Worm (Caenorhabditis elegans) whole organism, early embryonic: Measurements from ENCODE around the gene F58E6.13.

Experiments used
- B0310.2 ChIP-seq: sonication (generic microtip); optimal IDR thresholded peaks from 2 replicates; lab custom pipeline; 2016; ENCODE audit warnings: mild to moderate bottlenecking, missing genetic modification characterization, missing compliant biosample characterization
- F13C5.2 ChIP-seq: sonication (generic microtip); optimal IDR thresholded peaks from 2 replicates; lab custom pipeline; 2017; ENCODE audit warnings: mild to moderate bottlenecking, missing genetic modification characterization, inconsistent platforms, missing compliant biosample characterization
- aly-1 ChIP-seq: sonication (generic microtip); optimal IDR thresholded peaks from 2 replicates; lab custom pipeline; 2016; ENCODE audit warnings: missing genetic modification characterization, missing compliant biosample characterization
- ama-1 ChIP-seq: fragments of 150-350 bp; optimal IDR thresholded peaks from 2 replicates; lab custom pipeline; 2014
- ceh-13 ChIP-seq: fragments of 200-800 bp; sonication (Bioruptor generic); optimal IDR thresholded peaks from 2 replicates; lab custom pipeline; 2018; ENCODE audit warnings: mild to moderate bottlenecking, missing genetic modification characterization, missing compliant biosample characterization
- ceh-36 ChIP-seq: sonication (generic microtip); optimal IDR thresholded peaks from 2 replicates; lab custom pipeline; 2016; ENCODE audit warnings: missing genetic modification characterization, inconsistent platforms, missing compliant biosample characterization
- ets-7 ChIP-seq: sonication (generic microtip); optimal IDR thresholded peaks from 2 replicates; lab custom pipeline; 2016; ENCODE audit warnings: missing genotype, missing genetic modification characterization, missing compliant biosample characterization
- flt-1 ChIP-seq: fragments of 200-800 bp; sonication (Bioruptor generic); IDR thresholded peaks from 2 replicates; pipeline ENCODE4 v1.3.6; 2022; ENCODE audit warnings: missing genetic modification characterization, missing compliant biosample characterization
- hmbx-1 ChIP-seq: sonication (generic microtip); optimal IDR thresholded peaks from 2 replicates; lab custom pipeline; 2016; ENCODE audit warnings: mild to moderate bottlenecking, missing genetic modification characterization, missing compliant biosample characterization
- hmg-4 ChIP-seq: fragments of 200-800 bp; sonication (Bioruptor generic); optimal IDR thresholded peaks from 2 replicates; lab custom pipeline; 2018; ENCODE audit warnings: mild to moderate bottlenecking, missing genetic modification characterization, missing compliant biosample characterization
- hnd-1 ChIP-seq: sonication (generic microtip); optimal IDR thresholded peaks from 2 replicates; lab custom pipeline; 2016; ENCODE audit warnings: missing genetic modification characterization, missing compliant biosample characterization
- pes-1 ChIP-seq: fragments of 200-800 bp; sonication (Bioruptor generic); IDR thresholded peaks from 2 replicates; pipeline ENCODE4 v1.3.6; 2022; ENCODE audit warnings: missing genetic modification reagents, missing genetic modification characterization, missing compliant biosample characterization
- scrt-1 ChIP-seq: fragments of 200-800 bp; sonication (Bioruptor generic); IDR thresholded peaks from 2 replicates; pipeline ENCODE4 v1.3.6; 2022; ENCODE audit warnings: missing genetic modification characterization, missing compliant biosample characterization
- sea-1 ChIP-seq: fragments of 200-800 bp; sonication (Bioruptor generic); conservative IDR thresholded peaks from 2 replicates; pipeline ENCODE4 v1.3.6; 2022; ENCODE audit warnings: missing genetic modification characterization, missing compliant biosample characterization
- tbx-11 ChIP-seq: fragments of 200-800 bp; sonication (Bioruptor generic); IDR thresholded peaks from 2 replicates; pipeline ENCODE4 v1.3.6; 2022; ENCODE audit warnings: missing genetic modification characterization, missing compliant biosample characterization
- tbx-37 ChIP-seq: fragments of 200-800 bp; sonication (Bioruptor generic); conservative IDR thresholded peaks from 2 replicates; pipeline ENCODE4 v1.3.6; 2022; ENCODE audit warnings: missing genetic modification reagents, missing genetic modification characterization, missing compliant biosample characterization
- tra-4 ChIP-seq: sonication (generic microtip); optimal IDR thresholded peaks from 2 replicates; lab custom pipeline; 2017; ENCODE audit warnings: missing genetic modification characterization, missing compliant biosample characterization

Gene F58E6.13

ce11 chrV:9706592-9706991, 38.4 kb upstream of the F58E6.13 start:
- TF ChIP-seq B0310.2 (tag; lab: Kevin White, UChicago) (no peak), aly-1 (tag; lab: Kevin White, UChicago) (no peak), tbx-37 (GFP tag; lab: Robert Waterston, UW) (no peak), ets-7 (no peak), flt-1 (no peak), hmbx-1 (tag; lab: Kevin White, UChicago) (no peak), hmg-4 (GFP tag; lab: Kevin White, UChicago) (no peak), tbx-11 (GFP tag; lab: Robert Waterston, UW) (no peak), sea-1 (GFP tag; lab: Robert Waterston, UW) (no peak), ceh-36 (no peak), pes-1 (no peak), tra-4 (tag; lab: Kevin White, UChicago) (no peak), scrt-1 (GFP tag; lab: Robert Waterston, UW) (no peak), F13C5.2 (tag; lab: Kevin White, UChicago) (no peak), ama-1 (lab: Kevin White, UChicago) (no peak), hnd-1 (tag; lab: Kevin White, UChicago) (no peak)

ce11 chrV:9709747-9710146, 35.3 kb upstream of the F58E6.13 start, which contains the start of gene tag-120:
TSS of gene tag-120 (minus strand) at chrV:9709814.
- TF ChIP-seq tra-4 (tag; lab: Kevin White, UChicago) (no peak), flt-1 (no peak), hmbx-1 (tag; lab: Kevin White, UChicago) (no peak), aly-1 (tag; lab: Kevin White, UChicago) (no peak), ceh-36 (no peak), scrt-1 (GFP tag; lab: Robert Waterston, UW) (no peak), hnd-1 (tag; lab: Kevin White, UChicago) (no peak), ama-1 (lab: Kevin White, UChicago) (no peak), hmg-4 (GFP tag; lab: Kevin White, UChicago) (no peak), tbx-11 (GFP tag; lab: Robert Waterston, UW) (no peak), tbx-37 (GFP tag; lab: Robert Waterston, UW) (no peak), ets-7 (no peak), F13C5.2 (tag; lab: Kevin White, UChicago) (no peak), sea-1 (GFP tag; lab: Robert Waterston, UW) (no peak), ceh-13 (no peak), B0310.2 (tag; lab: Kevin White, UChicago) (no peak), pes-1 (no peak)

- TF ChIP-seq ets-7, result no peak
- no peak for TF ChIP-seq pes-1
- no peak for TF ChIP-seq ceh-36
- TF ChIP-seq tbx-11 (GFP tag; lab: Robert Waterston, UW), result no peak
- no peak for TF ChIP-seq scrt-1 (GFP tag; lab: Robert Waterston, UW)
- TF ChIP-seq sea-1 (GFP tag; lab: Robert Waterston, UW), result no peak
These were observed 33.9 kb upstream of the F58E6.13 start for ce11 chrV:9711174-9711573.

- TF ChIP-seq sea-1 (GFP tag; lab: Robert Waterston, UW) (no peak), scrt-1 (GFP tag; lab: Robert Waterston, UW) (no peak), ets-7 (no peak), tbx-37 (GFP tag; lab: Robert Waterston, UW) (no peak), ceh-36 (no peak), flt-1 (no peak)
These were observed 32.4 kb upstream of the F58E6.13 start for ce11 chrV:9712418-9713173.

- TF ChIP-seq hnd-1 (tag; lab: Kevin White, UChicago), result no peak
- TF ChIP-seq ceh-36, result no peak
- TF ChIP-seq ceh-13, result no peak
- TF ChIP-seq aly-1 (tag; lab: Kevin White, UChicago), result no peak
- no peak for TF ChIP-seq tbx-11 (GFP tag; lab: Robert Waterston, UW)
- TF ChIP-seq ama-1 (lab: Kevin White, UChicago), result no peak
- no peak for TF ChIP-seq F13C5.2 (tag; lab: Kevin White, UChicago)
- TF ChIP-seq tbx-37 (GFP tag; lab: Robert Waterston, UW), result no peak
- TF ChIP-seq hmbx-1 (tag; lab: Kevin White, UChicago), result no peak
- no peak for TF ChIP-seq sea-1 (GFP tag; lab: Robert Waterston, UW)
- TF ChIP-seq hmg-4 (GFP tag; lab: Kevin White, UChicago), result no peak
- no peak for TF ChIP-seq pes-1
These were observed 31.5 kb upstream of the F58E6.13 start, which contains the start of gene F40F9.10 for ce11 chrV:9713532-9713931. TSS of gene F40F9.10 (minus strand) at chrV:9713632.

ce11 chrV:9714909-9715308, 30.1 kb upstream of the F58E6.13 start, which contains the start of gene F40F9.3:
TSS of gene F40F9.3 (plus strand) at chrV:9715209.
- TF ChIP-seq pes-1, result no peak
- TF ChIP-seq scrt-1 (GFP tag; lab: Robert Waterston, UW), result no peak
- TF ChIP-seq aly-1 (tag; lab: Kevin White, UChicago), result no peak
- TF ChIP-seq ceh-36, result no peak
- TF ChIP-seq tbx-37 (GFP tag; lab: Robert Waterston, UW), result no peak
- no peak for TF ChIP-seq B0310.2 (tag; lab: Kevin White, UChicago)
- TF ChIP-seq ets-7, result no peak
- no peak for TF ChIP-seq sea-1 (GFP tag; lab: Robert Waterston, UW)
- TF ChIP-seq F13C5.2 (tag; lab: Kevin White, UChicago), result no peak
- no peak for TF ChIP-seq hnd-1 (tag; lab: Kevin White, UChicago)
- TF ChIP-seq hmbx-1 (tag; lab: Kevin White, UChicago), result no peak
- TF ChIP-seq ama-1 (lab: Kevin White, UChicago), result no peak
- no peak for TF ChIP-seq tra-4 (tag; lab: Kevin White, UChicago)
- no peak for TF ChIP-seq ceh-13
- TF ChIP-seq flt-1, result no peak
- no peak for TF ChIP-seq hmg-4 (GFP tag; lab: Kevin White, UChicago)
- TF ChIP-seq tbx-11 (GFP tag; lab: Robert Waterston, UW), result no peak

- TF ChIP-seq B0310.2 (tag; lab: Kevin White, UChicago) (no peak), flt-1 (no peak), hmg-4 (GFP tag; lab: Kevin White, UChicago) (no peak), aly-1 (tag; lab: Kevin White, UChicago) (no peak)
These were observed 28.6 kb upstream of the F58E6.13 start, which contains the start of gene str-188 for ce11 chrV:9716397-9716796. TSS of gene str-188 (plus strand) at chrV:9716697.
